Fruit fly (Drosophila melanogaster) ovary, adult (tissue): Measurements from ENCODE around the gene obe.

Experiments
- CG17801 ChIP-seq: fragments of 200-800 bp; optimal IDR thresholded peaks from 2 replicates; lab custom pipeline; 2019; ENCODE audit warnings: missing biosample characterization, mild to moderate bottlenecking, missing genetic modification characterization, moderate library complexity; ENCODE audit not compliant: partially characterized antibody

The obe gene

dm6 chr3R:15540932-15541331 is 55.1 kb downstream of the obe start:
- TF ChIP-seq CG17801, result no peak

DNA sequence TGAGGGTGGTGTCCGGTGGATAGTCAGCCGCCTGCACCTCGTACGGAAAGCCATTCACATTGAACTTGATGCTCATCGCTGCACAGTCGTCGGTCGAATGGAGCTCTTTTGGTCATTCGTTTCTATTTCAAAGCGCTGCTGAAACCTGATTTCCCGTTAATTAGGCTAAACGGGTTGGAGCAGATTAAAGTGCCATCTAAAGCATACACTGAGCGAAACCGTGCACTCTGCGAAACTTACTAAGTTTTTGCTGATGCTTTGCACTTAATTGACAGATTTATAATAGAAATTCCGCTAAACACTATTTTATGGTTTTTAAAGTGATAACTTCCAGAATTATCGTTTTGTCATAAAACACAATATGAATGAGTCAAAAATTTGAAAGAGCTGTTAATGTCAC is 56.5 kb downstream of the obe start, which contains the start of gene AOX2:
TSS of gene AOX2 (minus strand) at position 101 of the 400 bp plus-strand sequence.
- TF ChIP-seq CG17801, result no peak
